Worm (Caenorhabditis elegans) whole organism, mixed stage, embryonic: ENCODE measurements around the gene rbg-1.

Experiments
- elt-1 ChIP-seq: sonication (generic microtip); optimal IDR thresholded peaks from 2 replicates; lab custom pipeline; 2017; ENCODE audit warnings: missing genetic modification characterization, mild to moderate bottlenecking, missing compliant biosample characterization, antibody characterized with exemption, moderate library complexity, borderline replicate concordance; ENCODE audit not compliant: insufficient read depth
- elt-3 ChIP-seq: fragments of 150-350 bp; optimal IDR thresholded peaks from 2 replicates; lab custom pipeline; 2014; ENCODE audit warnings: missing biosample characterization, missing genetic modification characterization
- lin-13 ChIP-seq: fragments of 150-350 bp; optimal IDR thresholded peaks from 2 replicates; lab custom pipeline; 2014; ENCODE audit warnings: missing biosample characterization, missing genetic modification characterization
- lsy-2 ChIP-seq: fragments of 150-350 bp; optimal IDR thresholded peaks from 2 replicates; lab custom pipeline; 2014; ENCODE audit warnings: missing biosample characterization, missing genetic modification characterization
- nhr-76 ChIP-seq: sonication (generic microtip); optimal IDR thresholded peaks from 2 replicates; lab custom pipeline; 2017; ENCODE audit warnings: missing biosample characterization, missing genetic modification characterization
- sptf-1 ChIP-seq: sonication (generic microtip); optimal IDR thresholded peaks from 2 replicates; lab custom pipeline; 2017; ENCODE audit warnings: mild to moderate bottlenecking, missing genetic modification characterization, moderate library complexity, missing compliant biosample characterization
- unc-62 ChIP-seq: fragments of 150-350 bp; optimal IDR thresholded peaks from 2 replicates; lab custom pipeline; 2014; ENCODE audit warnings: missing biosample characterization, missing genetic modification reagents, missing genetic modification characterization
- ztf-11 ChIP-seq: fragments of 150-350 bp; optimal IDR thresholded peaks from 2 replicates; lab custom pipeline; 2014; ENCODE audit warnings: missing biosample characterization, missing genetic modification characterization

DNA sequence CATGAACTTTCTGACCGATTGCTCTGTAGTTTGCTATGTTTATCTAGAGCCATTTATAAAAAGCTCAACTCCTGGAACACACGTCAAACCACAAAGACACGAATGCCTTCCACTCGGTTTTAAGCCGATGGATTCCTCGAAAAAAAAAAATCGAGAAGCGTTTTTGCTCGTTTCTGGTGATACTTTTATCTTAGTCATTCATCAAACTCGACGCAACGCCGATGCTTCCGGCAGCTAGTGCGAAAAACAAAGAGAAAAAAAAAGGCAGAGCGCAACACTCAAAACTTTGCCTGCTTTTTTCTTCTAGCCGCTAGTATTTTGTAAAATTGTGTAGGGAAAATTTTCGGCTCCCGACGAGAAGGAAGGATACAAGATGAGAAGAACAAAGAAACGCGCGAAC is 44.2 kb downstream of the rbg-1 start:
- TF ChIP-seq nhr-76 (tag; lab: Kevin White, UChicago) (no peak), elt-3 (tag; lab: Kevin White, UChicago) (no peak), sptf-1 (tag; lab: Kevin White, UChicago) (no peak), ztf-11 (no peak), unc-62 (GFP tag; lab: Kevin White, UChicago) (no peak), lsy-2 (tag; lab: Kevin White, UChicago) (no peak), lin-13 (tag; lab: Kevin White, UChicago) (no peak), elt-1 (tag; lab: Kevin White, UChicago) (no peak)
